Worm (Caenorhabditis elegans) whole organism, midembryonic: Measurements from ENCODE around the gene ctr-9.

ENCODE experiments used
- T22C8.4 ChIP-seq: fragments of 200-800 bp; sonication (Bioruptor generic); IDR thresholded peaks from 2 replicates; pipeline ENCODE4 v1.3.6; 2022; ENCODE audit warnings: missing genetic modification characterization, missing compliant biosample characterization
- cog-1 ChIP-seq: sonication (generic microtip); optimal IDR thresholded peaks from 2 replicates; lab custom pipeline; 2016; ENCODE audit warnings: missing genetic modification characterization, missing compliant biosample characterization
- flt-1 ChIP-seq: fragments of 200-800 bp; sonication (Bioruptor generic); IDR thresholded peaks from 2 replicates; pipeline ENCODE4 v1.3.6; 2022; ENCODE audit warnings: missing genetic modification characterization, missing compliant biosample characterization
- klf-2 ChIP-seq: fragments of 200-800 bp; sonication (Bioruptor generic); conservative IDR thresholded peaks from 2 replicates; pipeline ENCODE4 v1.3.6; 2022; ENCODE audit warnings: missing genetic modification reagents, missing genetic modification characterization, missing compliant biosample characterization
- med-1 ChIP-seq: sonication (generic microtip); optimal IDR thresholded peaks from 2 replicates; lab custom pipeline; 2017; ENCODE audit warnings: missing genetic modification characterization, mild to moderate bottlenecking, missing compliant biosample characterization, antibody characterized with exemption, missing genetic modification reagents; ENCODE audit not compliant: insufficient read depth
- ref-1 ChIP-seq: fragments of 200-800 bp; sonication (Bioruptor generic); conservative IDR thresholded peaks from 2 replicates; pipeline ENCODE4 v1.3.6; 2022; ENCODE audit warnings: missing genetic modification reagents, missing genetic modification characterization, missing compliant biosample characterization
- tab-1 ChIP-seq: fragments of 200-800 bp; sonication (Bioruptor generic); IDR thresholded peaks from 2 replicates; pipeline ENCODE4 v1.3.6; 2022; ENCODE audit warnings: missing genetic modification characterization, missing compliant biosample characterization
- ztf-23 ChIP-seq: fragments of 200-800 bp; sonication (Bioruptor generic); IDR thresholded peaks from 2 replicates; pipeline ENCODE4 v1.3.6; 2022; ENCODE audit warnings: missing genetic modification reagents, missing genetic modification characterization, missing compliant biosample characterization
- ztf-29 ChIP-seq: fragments of 200-800 bp; sonication (Bioruptor generic); IDR thresholded peaks from 2 replicates; pipeline ENCODE4 v1.3.6; 2022; ENCODE audit warnings: missing genetic modification reagents, missing genetic modification characterization, missing compliant biosample characterization

ctr-9 gene

ce11 chrIII:9544125-9544524 lies 52.9 kb downstream of the ctr-9 start, which contains the start of gene ZK1098.9:
Gene ZK1098.9 (plus strand): TSS chrIII:9544425.
- TF ChIP-seq T22C8.4 (GFP tag; lab: Robert Waterston, UW) = no peak
- TF ChIP-seq cog-1 (tag; lab: Kevin White, UChicago) = no peak
- TF ChIP-seq tab-1 (GFP tag; lab: Robert Waterston, UW) = no peak
- TF ChIP-seq ref-1 = no peak
- TF ChIP-seq med-1 (GFP tag; lab: Kevin White, UChicago) = no peak
- TF ChIP-seq ztf-29 (GFP tag; lab: Robert Waterston, UW) = no peak
- no peak for TF ChIP-seq klf-2 (GFP tag; lab: Robert Waterston, UW)
- TF ChIP-seq flt-1 (GFP tag; lab: Robert Waterston, UW) = no peak
- no peak for TF ChIP-seq ztf-23 (GFP tag; lab: Robert Waterston, UW)

- TF ChIP-seq flt-1 (GFP tag; lab: Robert Waterston, UW) (no peak), T22C8.4 (GFP tag; lab: Robert Waterston, UW) (no peak), klf-2 (GFP tag; lab: Robert Waterston, UW) (no peak), ztf-29 (GFP tag; lab: Robert Waterston, UW) (no peak), med-1 (GFP tag; lab: Kevin White, UChicago) (no peak)
These were observed 53.6 kb downstream of the ctr-9 start, which contains the start of gene ZK1098.12 for ce11 chrIII:9544820-9545219. Gene ZK1098.12 (plus strand): TSS chrIII:9545120.

- TF ChIP-seq med-1 (GFP tag; lab: Kevin White, UChicago) (no peak), ztf-29 (GFP tag; lab: Robert Waterston, UW) (no peak), flt-1 (GFP tag; lab: Robert Waterston, UW) (0 out of 2 replicates have a peak, but pooled peaks have one; percentile 63), ztf-23 (GFP tag; lab: Robert Waterston, UW) (peak; percentile 70), T22C8.4 (GFP tag; lab: Robert Waterston, UW) (peak; percentile 90), cog-1 (tag; lab: Kevin White, UChicago) (peak; percentile 47)
These were observed 54.9 kb downstream of the ctr-9 start, which contains the start of gene unc-16 for ce11 chrIII:9546016-9546659. Gene unc-16 (plus strand): TSS chrIII:9546258.
